Fruit fly (Drosophila melanogaster): ENCODE data around the gene Ocho.

Gene Ocho

DNA sequence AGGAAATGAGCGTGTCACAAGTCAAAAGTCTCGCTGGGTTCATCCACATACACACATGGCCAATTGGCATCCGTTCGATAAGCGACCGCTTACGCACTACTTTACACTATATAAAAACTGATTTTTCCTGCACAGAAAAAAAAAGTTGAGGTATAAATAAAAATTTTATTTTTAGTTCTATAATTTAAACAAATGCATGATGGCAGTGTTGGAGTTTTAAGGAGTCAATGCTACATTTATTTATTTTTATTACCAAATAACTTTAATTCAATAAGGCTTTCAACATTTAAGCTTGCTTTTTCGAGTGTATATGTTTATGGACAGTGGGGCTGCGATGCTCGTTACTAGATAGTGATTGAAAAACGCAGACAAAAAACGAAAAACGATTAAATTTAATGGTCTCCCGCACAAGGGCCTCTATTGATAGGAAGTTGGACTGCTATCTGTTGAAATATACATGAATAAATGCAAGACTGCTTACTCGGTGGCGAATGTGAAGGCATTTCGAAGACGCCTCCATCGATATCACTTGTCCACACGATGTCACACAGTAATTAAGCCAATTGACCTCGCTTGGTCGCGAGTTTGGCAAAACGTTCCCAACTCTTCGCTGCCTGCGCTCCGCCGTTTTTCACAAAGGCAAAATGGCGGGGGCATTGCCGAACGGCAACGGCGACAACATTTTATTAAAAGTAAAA, 37.1 kb downstream of the Ocho start (continued):
- TF ChIP-seq CG7556 (GFP tag; optimal IDR thresholded peaks at IDR 0.05) (peak; percentile 76), Asciz (GFP tag; optimal IDR thresholded peaks at IDR 0.05) (peak; percentile 78), Ssrp (tag; optimal IDR thresholded peaks at IDR 0.05) (peak; percentile 80), Awh (GFP tag; IDR thresholded peaks at IDR 0.05) (peak; percentile 65), CG16779 (GFP tag; IDR thresholded peaks at IDR 0.05) (no peak), Dref (GFP tag; IDR thresholded peaks at IDR 0.05) (no peak), vnd (GFP tag; IDR thresholded peaks at IDR 0.05; ENCODE audit: partially characterized antibody) (no peak), sug (tag; optimal IDR thresholded peaks at IDR 0.05) (peak; percentile 52), Hr39 (optimal IDR thresholded peaks at IDR 0.05) (no peak), CG12155 (GFP tag; optimal IDR thresholded peaks at IDR 0.05) (peak; percentile 63), pnt (GFP tag; optimal IDR thresholded peaks at IDR 0.05) (peak; percentile 38), nau (GFP tag; optimal IDR thresholded peaks at IDR 0.05) (peak; percentile 25), esg (GFP tag; conservative IDR thresholded peaks at IDR 0.05) (peak; percentile 66), usp (GFP tag; optimal IDR thresholded peaks at IDR 0.05) (no peak), exex (tag; optimal IDR thresholded peaks at IDR 0.05) (peak; percentile 16), ash1 (GFP tag; optimal IDR thresholded peaks at IDR 0.05) (no peak), CG11456 (GFP tag; IDR thresholded peaks at IDR 0.05) (0 out of 3 replicates have a peak, but pooled peaks have one; percentile 18), CG33213 (GFP tag; optimal IDR thresholded peaks at IDR 0.05) (no peak), Atf-2 (GFP tag; optimal IDR thresholded peaks at IDR 0.05) (peak; percentile 16), Trl (optimal IDR thresholded peaks at IDR 0.05) (no peak), Trl (GFP tag; optimal IDR thresholded peaks at IDR 0.05) (peak; percentile 3), CG4707 (GFP tag; optimal IDR thresholded peaks at IDR 0.05) (peak; percentile 49), lbe (GFP tag; optimal IDR thresholded peaks at IDR 0.05) (no peak), Nf-YC (tag; optimal IDR thresholded peaks at IDR 0.05) (peak; percentile 57), CG4404 (GFP tag; IDR thresholded peaks at IDR 0.05) (peak; percentile 50), CG30431 (GFP tag; optimal IDR thresholded peaks at IDR 0.05) (peak; percentile 50), Mad (GFP tag; optimal IDR thresholded peaks at IDR 0.05) (no peak), Sox100B (GFP tag; optimal IDR thresholded peaks at IDR 0.05) (peak; percentile 80), Optix (GFP tag; IDR thresholded peaks at IDR 0.05) (no peak), CG10431 (GFP tag; optimal IDR thresholded peaks at IDR 0.05) (peak; percentile 21), gce (GFP tag; IDR thresholded peaks at IDR 0.05) (peak; percentile 45; the same call in 1 of the 3 replicates), tio (GFP tag; optimal IDR thresholded peaks at IDR 0.05) (peak; percentile 48), Bteb2 (GFP tag; optimal IDR thresholded peaks at IDR 0.05) (peak; percentile 33), kni (GFP tag; optimal IDR thresholded peaks at IDR 0.05) (no peak), CG6765 (GFP tag; optimal IDR thresholded peaks at IDR 0.05) (peak; percentile 9), dmrt11E (tag; optimal IDR thresholded peaks at IDR 0.05) (peak; percentile 86), ac (GFP tag; optimal IDR thresholded peaks at IDR 0.05) (no peak), CG6791 (GFP tag; IDR thresholded peaks at IDR 0.05; ENCODE audit: partially characterized antibody) (no peak), unc-4 (GFP tag; IDR thresholded peaks at IDR 0.05; ENCODE audit: partially characterized antibody) (no peak), Hmr (GFP tag; optimal IDR thresholded peaks at IDR 0.05) (peak; percentile 62), CoRest (tag; optimal IDR thresholded peaks at IDR 0.05) (peak; percentile 85), CG34376 (GFP tag; optimal IDR thresholded peaks at IDR 0.05) (no peak), CG6175 (GFP tag; IDR thresholded peaks at IDR 0.05) (no peak), bsh (GFP tag; optimal IDR thresholded peaks at IDR 0.05) (peak; percentile 42 to 85), CG43689 (GFP tag; IDR thresholded peaks at IDR 0.05) (peak; percentile 9; the same call in 1 of the 2 replicates), Rx (GFP tag; IDR thresholded peaks at IDR 0.05) (0 out of 2 replicates have a peak, but pooled peaks have one; percentile 11), odd (GFP tag; optimal IDR thresholded peaks at IDR 0.05) (peak; percentile 58), MBD-R2 (GFP tag; IDR thresholded peaks at IDR 0.05) (peak; percentile 39; the same call in 1 of the 2 replicates), fru (optimal IDR thresholded peaks at IDR 0.05) (no peak), CG3065 (GFP tag; optimal IDR thresholded peaks at IDR 0.05) (no peak), Max (GFP tag; optimal IDR thresholded peaks at IDR 0.05) (peak; percentile 69)
